Worm (Caenorhabditis elegans) whole organism, L3 larva: ENCODE results near the gene hlh-14.

ENCODE experiments used
- ama-1 ChIP-seq: fragments of 150-350 bp; optimal IDR thresholded peaks from 2 replicates; lab custom pipeline; 2018
- ceh-9 ChIP-seq: sonication (generic microtip); optimal IDR thresholded peaks from 2 replicates; lab custom pipeline; 2018; ENCODE audit warnings: missing biosample characterization, missing genetic modification characterization
- daf-12 ChIP-seq: fragments of 150-350 bp; optimal IDR thresholded peaks from 2 replicates; lab custom pipeline; 2014; ENCODE audit warnings: missing biosample characterization, missing genetic modification reagents, missing genetic modification characterization
- elt-1 ChIP-seq: fragments of 150-350 bp; optimal IDR thresholded peaks from 2 replicates; lab custom pipeline; 2014; ENCODE audit warnings: missing biosample characterization, missing genetic modification characterization
- fkh-10 ChIP-seq: sonication (generic microtip); optimal IDR thresholded peaks from 2 replicates; lab custom pipeline; 2017; ENCODE audit warnings: missing biosample characterization, missing genetic modification reagents, missing genetic modification characterization
- nhr-237 ChIP-seq: fragments of 150-350 bp; optimal IDR thresholded peaks from 2 replicates; lab custom pipeline; 2014; ENCODE audit warnings: missing biosample characterization, missing genetic modification characterization
- nhr-77 ChIP-seq: fragments of 150-350 bp; optimal IDR thresholded peaks from 2 replicates; lab custom pipeline; 2014; ENCODE audit warnings: missing biosample characterization, missing genetic modification characterization

DNA sequence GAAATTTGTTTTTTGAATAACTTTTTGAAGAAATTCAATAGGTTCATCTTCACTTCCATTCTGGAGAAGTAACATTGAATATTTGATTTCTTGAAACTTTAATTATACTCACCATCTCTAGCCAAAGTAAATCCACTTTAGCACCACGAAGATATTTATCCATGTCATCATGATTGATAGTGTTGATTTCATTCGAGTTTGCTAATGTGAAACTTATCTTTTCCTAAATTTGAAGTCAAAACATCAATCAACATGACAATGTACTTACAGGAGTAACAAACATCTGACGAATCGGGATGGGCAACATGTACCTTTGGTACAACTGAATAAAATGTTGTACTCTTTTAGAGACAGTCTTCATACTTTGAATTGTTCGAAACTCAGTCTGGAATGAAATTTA, 41.4 kb downstream of the hlh-14 start:
- TF ChIP-seq ama-1 (lab: Kevin White, UChicago) (no peak), nhr-237 (tag; lab: Kevin White, UChicago) (no peak), nhr-77 (tag; lab: Kevin White, UChicago) (no peak), elt-1 (tag; lab: Kevin White, UChicago) (no peak), ceh-9 (tag; lab: Kevin White, UChicago) (no peak), daf-12 (tag; lab: Kevin White, UChicago) (no peak), fkh-10 (GFP tag; lab: Kevin White, UChicago) (no peak)
